Fruit fly (Drosophila melanogaster): ENCODE results near the gene Bhmt.

DNA sequence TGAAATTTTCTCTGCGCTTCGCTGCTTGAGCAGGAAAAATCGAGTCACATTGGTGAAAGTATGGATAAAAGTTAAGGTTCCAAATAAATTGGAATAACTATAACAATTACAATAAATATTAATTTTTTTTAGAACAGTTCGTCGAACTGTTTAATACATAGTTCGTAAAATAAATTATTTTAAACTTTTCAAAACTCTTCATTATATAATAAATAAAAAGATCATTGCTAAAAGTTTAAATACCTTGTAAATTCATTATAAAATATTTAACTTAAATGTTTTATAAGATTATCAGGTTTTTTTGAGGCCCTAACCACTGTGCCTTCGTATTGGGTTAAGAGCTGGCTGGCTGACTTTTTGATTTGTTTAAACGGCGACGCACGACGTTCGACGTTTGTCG lies 37.6 kb downstream of the Bhmt start:
- TF ChIP-seq pad (GFP tag; optimal IDR thresholded peaks at IDR 0.05) = no peak
- TF ChIP-seq CG11617 (GFP tag; optimal IDR thresholded peaks at IDR 0.05) = no peak
